Fruit fly (Drosophila melanogaster) whole organism, adult: ENCODE results near the gene CG32845.

ENCODE experiments used
- CG7045 ChIP-seq: fragments of 200-800 bp; sonication (Bioruptor generic); optimal IDR thresholded peaks from 2 replicates; lab custom pipeline; 2017; ENCODE audit warnings: missing biosample characterization, mild to moderate bottlenecking, missing genetic modification characterization
- cnc ChIP-seq, 2 experiments: fragments of >200 bp; optimal IDR thresholded peaks; 2 replicates each; lab custom pipeline; 2017
- kay ChIP-seq: fragments of 200-800 bp; sonication (Bioruptor generic); peaks from one replicate; lab custom pipeline; 2016; ENCODE audit warnings: missing biosample characterization, missing genetic modification characterization, borderline replicate concordance
- pad ChIP-seq: fragments of 200-800 bp; sonication (Bioruptor generic); optimal IDR thresholded peaks from 3 replicates; lab custom pipeline; 2017; ENCODE audit warnings: missing biosample characterization, missing genetic modification characterization, mild to moderate bottlenecking, moderate library complexity, missing genetic modification reagents

dm6 chr3L:294841-295408 is 21.7 kb upstream of the CG32845 start:
- no peak for TF ChIP-seq pad
- no peak for TF ChIP-seq kay (GFP tag; lab: Kevin White, UChicago)
- no peak for TF ChIP-seq cnc (optimal IDR thresholded peaks at IDR 0.05; lab: Kevin White, UChicago)
- TF ChIP-seq CG7045 (GFP tag; lab: Kevin White, UChicago), result no peak
